Fruit fly (Drosophila melanogaster) whole organism: ENCODE data around the gene CG31687.

Experiments
- EcR ChIP-seq, 2 experiments: fragments of >200 bp; optimal IDR thresholded peaks; 2 replicates each; lab custom pipeline; 2017; ENCODE audit warnings: missing biosample characterization in 2 of 2, missing genetic modification characterization in 2 of 2, missing genetic modification reagents in 2 of 2
- pan ChIP-seq: fragments of >200 bp; optimal IDR thresholded peaks from 2 replicates; lab custom pipeline; 2017
- psq ChIP-seq: fragments of >200 bp; optimal IDR thresholded peaks from 2 replicates; lab custom pipeline; 2017

dm6 chr2L:20437873-20438272, 12.2 kb upstream of the CG31687 start:
- TF ChIP-seq pan (lab: Kevin White, UChicago), result no peak
- TF ChIP-seq EcR (GFP tag; optimal IDR thresholded peaks at IDR 0.05; lab: Kevin White, UChicago), result no peak
- no peak for TF ChIP-seq psq (lab: Kevin White, UChicago)
